Worm (Caenorhabditis elegans): ENCODE measurements around the gene Y57G11C.43.
"Not testable (repeated sequence)": the region's sequence is repeated elsewhere in the genome, so short reads cannot be mapped to it uniquely, and the experiment has no call there.

The Y57G11C.43 gene

DNA sequence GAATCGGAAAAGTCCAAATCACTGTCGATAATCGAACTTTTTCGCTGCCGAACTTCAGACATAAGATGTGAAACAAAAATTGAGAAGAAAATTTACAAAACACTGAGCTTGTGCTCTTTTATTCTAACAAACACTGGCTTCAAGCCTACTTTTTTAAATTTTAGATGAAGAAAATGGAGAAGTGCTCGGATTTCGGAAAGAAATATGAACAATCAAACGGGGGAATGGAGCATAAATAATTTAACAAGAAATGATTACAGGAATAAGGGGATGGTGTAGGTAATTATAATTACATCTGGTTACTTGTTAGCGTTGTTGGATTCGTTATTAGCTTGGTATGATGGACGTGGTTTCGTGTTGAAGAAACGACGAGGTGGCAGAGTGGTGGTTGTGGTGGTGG lies 2.1 kb downstream of the Y57G11C.43 start, which contains the start of gene degl-1:
degl-1 (minus strand) TSS at position 101 of the 400 bp plus-strand sequence.
- TF ChIP-seq sox-4 (tag; optimal IDR thresholded peaks at IDR 0.05) (no peak), unc-86 (tag; optimal IDR thresholded peaks at IDR 0.05) (no peak), rnt-1 (tag; optimal IDR thresholded peaks at IDR 0.05) (no peak), unc-42 (tag; optimal IDR thresholded peaks at IDR 0.05) (no peak), nhr-11 (tag; optimal IDR thresholded peaks at IDR 0.05) (no peak)

DNA sequence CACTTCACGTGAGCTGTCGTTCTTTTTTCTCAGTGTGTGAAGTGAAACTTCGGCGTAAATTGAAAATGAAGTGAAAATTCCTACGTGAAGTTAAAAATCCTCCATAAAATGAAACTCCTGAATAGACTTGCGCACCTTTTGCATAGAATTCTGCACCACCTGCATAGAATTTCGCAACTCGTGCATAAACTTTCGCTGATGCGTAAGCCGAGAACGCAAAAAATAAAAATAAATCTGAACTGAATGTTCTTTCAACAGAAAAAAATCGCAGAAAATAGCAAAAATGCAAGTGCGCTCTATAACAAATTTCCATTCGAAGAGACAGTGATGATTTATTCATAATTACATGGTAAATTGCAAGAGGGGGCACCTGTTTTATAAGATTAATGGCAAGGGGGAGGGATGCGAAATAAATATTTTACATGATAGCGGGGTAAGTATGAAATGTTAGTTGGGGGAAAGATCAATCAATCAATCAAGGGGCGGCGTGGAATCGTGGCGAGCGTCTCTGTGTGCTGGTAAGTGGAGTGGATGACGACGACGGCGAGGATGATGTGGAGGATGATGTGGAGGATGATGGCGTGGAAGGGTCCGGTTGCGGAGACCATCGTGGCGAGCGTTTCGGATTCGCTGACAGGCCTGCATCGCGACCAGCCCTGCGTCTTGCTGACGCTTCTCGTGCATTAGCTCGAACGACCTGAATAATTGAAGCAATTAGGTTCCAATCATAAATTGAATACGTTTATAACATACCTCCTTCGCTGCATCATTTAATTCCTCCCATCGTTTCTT lies 4.2 kb downstream of the Y57G11C.43 start, which contains the start of gene Y57G11C.36:
Y57G11C.36 (minus strand) TSS at position 502 of the 792 bp plus-strand sequence.
- TF ChIP-seq hlh-13 (GFP tag; optimal IDR thresholded peaks at IDR 0.05): no peak
- TF ChIP-seq ceh-22 (tag; optimal IDR thresholded peaks at IDR 0.05): no peak

DNA sequence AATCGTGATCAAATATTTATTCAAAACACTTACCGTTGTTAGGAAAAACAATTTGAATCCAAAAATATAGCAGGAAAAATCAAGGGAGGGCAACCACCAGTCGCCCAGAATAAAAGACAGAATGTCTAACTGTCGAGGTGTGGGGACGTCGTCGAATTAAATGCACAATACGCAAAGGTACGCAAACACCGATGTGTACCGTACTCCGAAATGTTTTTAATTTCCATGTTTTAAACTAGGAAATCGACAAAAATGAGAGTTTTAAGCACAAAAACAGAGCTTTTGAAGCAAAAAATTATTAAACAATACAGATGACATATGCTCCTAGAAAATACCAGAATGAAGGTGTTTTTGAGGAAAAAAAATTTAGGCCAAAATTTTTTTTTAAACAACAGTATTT lies 5.2 kb downstream of the Y57G11C.43 start, which contains the start of gene Y57G11C.51:
Y57G11C.51 (minus strand) TSS at position 101 of the 400 bp plus-strand sequence.
- not testable (repeated sequence) for TF ChIP-seq pat-9, tbx-7, che-1 (tag; optimal IDR thresholded peaks at IDR 0.05)

DNA sequence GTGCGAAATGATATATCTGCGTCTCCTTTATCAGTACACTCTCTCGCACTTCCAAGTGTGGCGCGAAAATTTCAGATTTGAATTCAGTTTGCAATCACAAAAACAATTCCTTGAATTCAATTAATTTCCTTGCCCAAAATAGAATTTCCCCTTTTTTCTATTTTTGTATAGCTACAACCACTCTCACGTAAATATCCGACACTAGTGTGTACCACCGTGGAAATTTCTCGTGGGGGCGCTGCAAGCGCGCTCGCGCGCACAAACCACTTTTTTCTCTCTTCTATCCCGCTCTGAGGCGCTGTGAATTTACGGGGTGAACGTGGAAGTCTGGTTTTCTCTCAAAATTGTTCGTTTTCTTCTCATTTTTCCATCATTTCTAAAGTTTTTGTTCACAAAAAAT lies 12.3 kb downstream of the Y57G11C.43 start, which contains the start of gene Y57G11C.8:
Y57G11C.8 (plus strand) TSS at position 301 of the 400 bp plus-strand sequence.
- TF ChIP-seq eyg-1 (tag; optimal IDR thresholded peaks at IDR 0.05): no peak
- TF ChIP-seq ttx-3 (tag; optimal IDR thresholded peaks at IDR 0.05): no peak
- no peak for TF ChIP-seq npax-4 (tag; optimal IDR thresholded peaks at IDR 0.05)
- no peak for TF ChIP-seq hlh-13 (GFP tag; optimal IDR thresholded peaks at IDR 0.05)
- TF ChIP-seq elt-4 (tag; optimal IDR thresholded peaks at IDR 0.05): no peak
- no peak for TF ChIP-seq ceh-6 (GFP tag; optimal IDR thresholded peaks at IDR 0.05)
- TF ChIP-seq unc-55 (GFP tag; optimal IDR thresholded peaks at IDR 0.05): no peak
- no peak for TF ChIP-seq zip-5 (tag; optimal IDR thresholded peaks at IDR 0.05)
- TF ChIP-seq hlh-30 (tag; optimal IDR thresholded peaks at IDR 0.05; ENCODE audit: insufficient read depth): no peak
- TF ChIP-seq pros-1 (tag; optimal IDR thresholded peaks at IDR 0.05): no peak
- no peak for TF ChIP-seq ceh-18 (tag; optimal IDR thresholded peaks at IDR 0.05)

DNA sequence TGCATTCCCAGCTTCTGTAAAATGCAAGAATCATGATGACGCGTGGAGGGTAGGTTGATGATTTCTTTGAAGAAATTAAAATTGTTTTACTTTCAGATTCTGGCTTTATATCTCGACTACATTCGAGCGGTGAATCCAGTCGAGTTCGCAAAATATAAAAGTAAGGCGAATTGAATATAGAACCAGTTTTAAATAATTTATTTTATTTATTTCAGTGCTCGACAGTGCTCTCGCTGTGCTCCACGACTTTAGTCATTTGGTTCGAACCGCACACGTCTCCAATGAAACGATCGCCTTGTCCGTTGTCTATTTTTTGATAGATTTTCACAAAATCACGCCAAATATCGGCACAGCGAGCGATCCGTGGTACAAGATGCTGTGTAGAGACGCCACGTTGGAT lies 13.0 kb downstream of the Y57G11C.43 start, which contains the start of gene Y57G11C.1130:
Y57G11C.1130 (plus strand) TSS at position 301 of the 400 bp plus-strand sequence.
- TF ChIP-seq pat-9 (tag; optimal IDR thresholded peaks at IDR 0.05) (no peak), hlh-15 (tag; optimal IDR thresholded peaks at IDR 0.05) (no peak), dve-1 (tag; optimal IDR thresholded peaks at IDR 0.05) (no peak), ets-4 (tag; optimal IDR thresholded peaks at IDR 0.05) (no peak), pag-3 (tag; optimal IDR thresholded peaks at IDR 0.05; ENCODE audit: borderline replicate concordance) (no peak)

DNA sequence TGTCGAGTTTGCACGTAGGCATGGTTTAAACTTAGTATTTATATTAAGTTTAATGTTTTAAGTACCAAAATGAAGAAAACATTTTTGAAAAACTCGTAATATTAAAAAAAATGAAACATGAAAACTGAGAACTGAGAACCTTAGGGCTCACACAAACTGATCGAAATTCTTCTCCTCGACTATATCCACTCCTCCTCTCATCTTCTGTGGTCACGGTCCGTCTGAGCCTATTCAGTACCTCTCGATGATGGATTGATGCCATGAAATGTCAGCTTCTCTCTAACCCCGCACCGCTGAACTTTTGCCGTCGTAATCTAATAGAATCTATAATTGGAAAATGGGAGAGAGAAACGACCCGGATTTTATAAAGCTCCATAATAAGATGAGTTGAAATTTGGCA lies 15.2 kb downstream of the Y57G11C.43 start, which contains the start of gene nlp-56:
nlp-56 (minus strand) TSS at position 257 of the 400 bp plus-strand sequence.
- no peak for TF ChIP-seq ama-1 (optimal IDR thresholded peaks at IDR 0.05)
- TF ChIP-seq ceh-22 (tag; optimal IDR thresholded peaks at IDR 0.05): no peak
- no peak for TF ChIP-seq ceh-18 (tag; optimal IDR thresholded peaks at IDR 0.05)
- TF ChIP-seq lim-6 (tag; optimal IDR thresholded peaks at IDR 0.05): no peak
- no peak for TF ChIP-seq ref-2 (tag; optimal IDR thresholded peaks at IDR 0.05)
- no peak for TF ChIP-seq elt-4 (tag; optimal IDR thresholded peaks at IDR 0.05)
- TF ChIP-seq unc-42 (tag; optimal IDR thresholded peaks at IDR 0.05): no peak
- no peak for TF ChIP-seq hlh-13 (GFP tag; optimal IDR thresholded peaks at IDR 0.05)
- TF ChIP-seq Y22D7AL.16 (tag; optimal IDR thresholded peaks at IDR 0.05): no peak
- TF ChIP-seq ceh-14 (tag; optimal IDR thresholded peaks at IDR 0.05): no peak
- TF ChIP-seq ets-4 (tag; optimal IDR thresholded peaks at IDR 0.05): no peak
- no peak for TF ChIP-seq T23F11.4 (GFP tag; optimal IDR thresholded peaks at IDR 0.05)

All from whole organism, late embryonic.